Fruit fly (Drosophila melanogaster): Measurements from ENCODE around the gene Cyp309a2.

Gene Cyp309a2

dm6 chr2L:2572937-2573336 lies at the start of gene Cyp309a2:
TSS of gene Cyp309a2 (minus strand) at chr2L:2573037.
- TF ChIP-seq dmrt93B (GFP tag; optimal IDR thresholded peaks at IDR 0.05) = no peak
- no peak for TF ChIP-seq Hr83 (GFP tag; optimal IDR thresholded peaks at IDR 0.05; ENCODE audit: poor library complexity, severe bottlenecking)

dm6 chr2L:2619887-2620286 lies 47.0 kb upstream of the Cyp309a2 start, which contains the start of gene CG43403:
TSS of gene CG43403 (plus strand) at chr2L:2620187.
- TF ChIP-seq Vsx2 (GFP tag; optimal IDR thresholded peaks at IDR 0.05; ENCODE audit: partially characterized antibody) (no peak), Hnf4 (GFP tag; optimal IDR thresholded peaks at IDR 0.05) (no peak), CG9705 (GFP tag; optimal IDR thresholded peaks at IDR 0.05) (no peak), CG32264 (GFP tag; optimal IDR thresholded peaks at IDR 0.05) (no peak), sv (GFP tag; optimal IDR thresholded peaks at IDR 0.05) (no peak), brk (GFP tag; optimal IDR thresholded peaks at IDR 0.05) (no peak), jim (GFP tag; optimal IDR thresholded peaks at IDR 0.05) (no peak), Dif (GFP tag; optimal IDR thresholded peaks at IDR 0.05; ENCODE audit: partially characterized antibody) (no peak), Dfd (GFP tag; optimal IDR thresholded peaks at IDR 0.05) (no peak), fru (GFP tag; optimal IDR thresholded peaks at IDR 0.05) (no peak), HLH106 (tag; optimal IDR thresholded peaks at IDR 0.05) (no peak), br (GFP tag; optimal IDR thresholded peaks at IDR 0.05) (no peak), Abd-B (GFP tag; optimal IDR thresholded peaks at IDR 0.05) (no peak), tai (GFP tag; optimal IDR thresholded peaks at IDR 0.05) (no peak), dl (GFP tag; optimal IDR thresholded peaks at IDR 0.05; ENCODE audit: insufficient read depth in 1 of 2, partially characterized antibody in 2 of 2) (no peak), usp (GFP tag; optimal IDR thresholded peaks at IDR 0.05) (no peak), foxo (GFP tag; optimal IDR thresholded peaks at IDR 0.05) (no peak)

DNA sequence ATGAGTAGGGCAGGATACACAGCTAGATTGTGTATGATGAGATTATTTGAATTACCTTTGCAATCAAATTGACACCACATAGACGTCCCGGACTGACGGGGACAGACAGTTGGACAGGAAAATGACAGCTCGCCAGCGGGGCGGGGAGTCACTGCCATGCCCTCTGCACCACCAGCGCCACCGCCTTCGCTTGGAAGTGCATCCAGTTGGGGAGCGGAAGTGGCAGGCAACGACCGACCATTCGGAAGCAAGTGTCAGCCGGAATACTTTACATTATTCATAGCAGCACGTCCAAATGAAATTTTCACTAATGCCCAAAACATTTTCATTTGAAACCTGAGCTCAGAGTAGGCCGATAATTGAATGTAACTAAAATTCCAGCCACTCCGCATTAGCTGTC lies 36.9 kb upstream of the Cyp309a2 start, which contains the start of gene CG15395:
CG15395 (plus strand) TSS at position 301 of the 400 bp plus-strand sequence.
- TF ChIP-seq CG9705 (GFP tag; optimal IDR thresholded peaks at IDR 0.05) = no peak
- TF ChIP-seq sage (GFP tag; optimal IDR thresholded peaks at IDR 0.05) = no peak
- no peak for TF ChIP-seq Dif (GFP tag; optimal IDR thresholded peaks at IDR 0.05; ENCODE audit: partially characterized antibody)
- no peak for TF ChIP-seq Mio (GFP tag; optimal IDR thresholded peaks at IDR 0.05)
- TF ChIP-seq Myc (optimal IDR thresholded peaks at IDR 0.05) = no peak
- no peak for TF ChIP-seq Hnf4 (GFP tag; optimal IDR thresholded peaks at IDR 0.05)
- TF ChIP-seq woc (GFP tag; optimal IDR thresholded peaks at IDR 0.05) = no peak
- no peak for TF ChIP-seq h (GFP tag; optimal IDR thresholded peaks at IDR 0.05)
- no peak for TF ChIP-seq dmrt93B (GFP tag; optimal IDR thresholded peaks at IDR 0.05)
- no peak for TF ChIP-seq N (GFP tag; optimal IDR thresholded peaks at IDR 0.05)
- no peak for TF ChIP-seq Hr83 (GFP tag; optimal IDR thresholded peaks at IDR 0.05; ENCODE audit: poor library complexity, severe bottlenecking)

DNA sequence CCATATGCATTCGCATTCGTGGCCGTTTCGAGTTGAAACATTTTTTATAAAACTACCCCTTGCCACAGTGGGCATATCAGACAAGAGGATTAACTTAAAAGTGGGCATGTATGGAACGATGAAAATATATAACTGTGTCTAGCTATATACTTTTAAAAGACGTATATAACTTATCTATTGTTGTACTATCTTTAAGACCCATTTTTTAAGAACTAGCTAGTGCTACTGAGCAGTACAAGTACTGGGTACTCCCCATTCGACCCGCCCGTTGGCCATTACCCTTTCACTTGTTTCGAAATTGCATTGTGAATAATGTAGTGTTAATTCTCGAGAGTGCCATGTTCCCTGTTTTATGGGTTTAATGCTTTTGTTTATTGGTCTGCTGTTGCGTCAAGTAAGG lies 33.9 kb upstream of the Cyp309a2 start:
- TF ChIP-seq HLH106 (tag; optimal IDR thresholded peaks at IDR 0.05) (no peak), Hnf4 (GFP tag; optimal IDR thresholded peaks at IDR 0.05) (no peak), foxo (GFP tag; optimal IDR thresholded peaks at IDR 0.05) (peak in 1 of 2 experiments; percentile 12), woc (GFP tag; optimal IDR thresholded peaks at IDR 0.05) (no peak), GATAd (GFP tag; optimal IDR thresholded peaks at IDR 0.05) (no peak), fru (GFP tag; optimal IDR thresholded peaks at IDR 0.05) (peak; percentile 8), CrebA (GFP tag; optimal IDR thresholded peaks at IDR 0.05; ENCODE audit: borderline replicate concordance) (no peak), Jra (GFP tag; optimal IDR thresholded peaks at IDR 0.05) (no peak), Hr83 (GFP tag; optimal IDR thresholded peaks at IDR 0.05; ENCODE audit: poor library complexity, severe bottlenecking) (no peak)

DNA sequence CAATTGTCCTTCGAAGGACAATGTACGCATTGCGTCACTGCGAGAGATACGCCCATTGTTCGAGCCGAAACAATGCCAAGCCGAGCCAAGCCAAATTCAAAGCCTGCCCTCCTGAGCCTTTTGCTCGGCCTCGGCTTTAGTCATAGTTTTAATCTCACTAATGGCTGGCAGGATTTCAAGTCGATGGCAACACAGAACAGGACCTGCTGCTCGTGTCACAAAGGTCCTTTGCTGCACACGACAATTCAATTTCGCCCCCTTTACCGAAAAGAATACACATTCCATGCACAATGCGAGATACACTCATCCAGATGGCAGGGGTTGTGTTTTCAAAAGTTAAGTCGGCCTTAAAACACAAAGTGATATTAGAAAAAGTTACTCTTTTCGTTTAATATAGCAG lies 18.7 kb upstream of the Cyp309a2 start, which contains the start of gene CG15394:
CG15394 (plus strand) TSS at position 301 of the 400 bp plus-strand sequence.
- TF ChIP-seq Hr83 (GFP tag; optimal IDR thresholded peaks at IDR 0.05; ENCODE audit: poor library complexity, severe bottlenecking) (no peak), lola (GFP tag; optimal IDR thresholded peaks at IDR 0.05) (no peak), fru (GFP tag; optimal IDR thresholded peaks at IDR 0.05) (no peak), brk (GFP tag; optimal IDR thresholded peaks at IDR 0.05) (no peak), CrebA (GFP tag; optimal IDR thresholded peaks at IDR 0.05; ENCODE audit: borderline replicate concordance) (no peak), pan (optimal IDR thresholded peaks at IDR 0.05) (no peak), sv (GFP tag; optimal IDR thresholded peaks at IDR 0.05) (no peak), psq (GFP tag; optimal IDR thresholded peaks at IDR 0.05) (no peak), Hnf4 (GFP tag; optimal IDR thresholded peaks at IDR 0.05) (no peak), tai (GFP tag; optimal IDR thresholded peaks at IDR 0.05) (no peak), Myc (optimal IDR thresholded peaks at IDR 0.05) (no peak)
